Fruit fly (Drosophila melanogaster): ENCODE results near the gene mRpL2.

mRpL2 gene

DNA sequence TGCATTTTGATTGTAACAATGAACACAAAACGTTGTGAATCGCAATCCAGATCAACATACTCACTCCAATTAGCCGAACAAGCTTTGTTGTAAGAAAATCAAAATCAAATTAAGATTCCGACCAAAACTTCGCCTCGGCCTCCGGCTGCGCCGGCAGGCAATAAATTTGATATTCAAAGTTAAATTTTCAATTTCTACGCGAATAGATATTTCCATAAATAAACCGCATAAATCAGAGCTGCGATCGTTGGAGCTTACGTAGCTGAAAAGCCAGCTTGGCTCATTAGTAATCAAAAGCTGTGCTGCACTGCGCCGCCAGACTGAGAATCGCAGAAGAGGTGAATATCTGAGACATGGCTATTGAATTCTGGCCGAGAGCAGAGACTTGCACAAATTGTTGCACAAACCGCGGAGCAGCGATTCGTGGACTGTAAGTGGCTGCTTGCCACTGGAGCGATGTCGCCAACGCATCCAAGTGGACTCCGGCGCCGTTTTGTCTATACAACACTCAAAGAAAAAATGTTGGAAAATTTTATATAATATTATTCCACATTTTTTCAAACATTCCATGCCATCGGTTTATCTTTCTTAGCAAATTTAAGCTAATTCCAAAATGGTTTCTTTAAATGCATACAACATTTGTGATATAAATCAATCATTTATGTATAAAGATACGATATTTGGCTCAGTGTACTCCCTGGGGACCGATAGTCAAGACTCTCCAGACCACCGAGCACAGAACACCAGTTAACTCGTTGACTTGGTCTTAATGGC lies 28.0 kb downstream of the mRpL2 start (continued):
- TF ChIP-seq Blimp-1 (GFP tag; optimal IDR thresholded peaks at IDR 0.05) (no peak), CG34406 (GFP tag; optimal IDR thresholded peaks at IDR 0.05) (peak; percentile 16), net (GFP tag; optimal IDR thresholded peaks at IDR 0.05) (peak; percentile 60), CG3919 (GFP tag; optimal IDR thresholded peaks at IDR 0.05) (peak; percentile 82), spab (GFP tag; optimal IDR thresholded peaks at IDR 0.05) (peak; percentile 76), Sox15 (GFP tag; optimal IDR thresholded peaks at IDR 0.05) (no peak), achi (GFP tag; optimal IDR thresholded peaks at IDR 0.05) (peak; percentile 73), Sox14 (GFP tag; optimal IDR thresholded peaks at IDR 0.05) (peak; percentile 56), CG11762 (GFP tag; optimal IDR thresholded peaks at IDR 0.05; ENCODE audit: insufficient read depth) (peak; percentile 41), fd59A (GFP tag; optimal IDR thresholded peaks at IDR 0.05) (peak; percentile 69), CG11902 (GFP tag; optimal IDR thresholded peaks at IDR 0.05) (no peak), Ets96B (tag; optimal IDR thresholded peaks at IDR 0.05) (peak; percentile 88), CG4318 (GFP tag; optimal IDR thresholded peaks at IDR 0.05) (peak; percentile 60), CG6854 (GFP tag; optimal IDR thresholded peaks at IDR 0.05) (no peak), acj6 (GFP tag; optimal IDR thresholded peaks at IDR 0.05) (peak; percentile 60), CG7368 (GFP tag; optimal IDR thresholded peaks at IDR 0.05) (peak; percentile 27), CG1621 (tag; optimal IDR thresholded peaks at IDR 0.05) (peak; percentile 60), pdm3 (GFP tag; optimal IDR thresholded peaks at IDR 0.05) (peak; percentile 57), Hr4 (GFP tag; optimal IDR thresholded peaks at IDR 0.05) (peak; percentile 70), lz (GFP tag; optimal IDR thresholded peaks at IDR 0.05) (no peak), ss (GFP tag; optimal IDR thresholded peaks at IDR 0.05) (peak; percentile 62 to 73), CG9139 (GFP tag; optimal IDR thresholded peaks at IDR 0.05) (peak; percentile 62), Sox102F (GFP tag; optimal IDR thresholded peaks at IDR 0.05) (no peak), CG8632 (GFP tag; optimal IDR thresholded peaks at IDR 0.05) (peak; percentile 37)

- TF ChIP-seq fd59A (GFP tag; optimal IDR thresholded peaks at IDR 0.05) (no peak), Ets21C (GFP tag; optimal IDR thresholded peaks at IDR 0.05) (no peak), fkh (GFP tag; optimal IDR thresholded peaks at IDR 0.05) (peak; percentile 27), Eip75B (GFP tag; optimal IDR thresholded peaks at IDR 0.05) (peak; percentile 36), lz (GFP tag; optimal IDR thresholded peaks at IDR 0.05) (no peak), CG11294 (GFP tag; IDR thresholded peaks at IDR 0.05) (no peak), CG10631 (GFP tag; optimal IDR thresholded peaks at IDR 0.05) (no peak), Eip78C (GFP tag) (peak; percentile 40), achi (GFP tag; optimal IDR thresholded peaks at IDR 0.05) (peak; percentile 6), Blimp-1 (GFP tag; optimal IDR thresholded peaks at IDR 0.05) (peak; percentile 99), Smox (GFP tag; optimal IDR thresholded peaks at IDR 0.05) (no peak), CG6792 (GFP tag; optimal IDR thresholded peaks at IDR 0.05) (no peak), CG6276 (GFP tag; optimal IDR thresholded peaks at IDR 0.05) (peak; percentile 29), svp (GFP tag) (peak; percentile 54), Met (GFP tag; optimal IDR thresholded peaks at IDR 0.05) (peak; percentile 1)
Observed at dm6 chr3L:11150735-11151287, 30.2 kb downstream of the mRpL2 start, which contains the start of gene CG6216. Gene CG6216, minus strand, starts transcription at chr3L:11150785.

DNA sequence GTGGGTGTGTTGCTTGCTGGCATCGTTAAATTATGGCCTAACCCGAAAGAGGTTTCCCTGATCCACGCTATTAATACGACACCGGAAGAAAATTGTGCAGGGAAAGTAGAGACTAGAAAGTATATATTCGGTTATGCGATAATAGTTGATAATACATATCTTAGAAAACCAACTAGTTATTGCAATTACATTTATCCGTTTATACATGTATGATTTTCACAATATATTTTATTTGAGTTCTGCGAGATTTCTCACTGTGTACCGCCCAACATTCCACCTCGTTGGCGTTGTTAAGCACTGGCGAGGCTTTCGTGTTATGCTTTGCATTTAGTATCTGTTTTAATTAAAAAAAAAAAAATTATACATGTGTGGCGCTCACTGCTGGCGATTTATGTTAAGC lies 34.7 kb downstream of the mRpL2 start:
- TF ChIP-seq achi (GFP tag; optimal IDR thresholded peaks at IDR 0.05) (peak; percentile 59), Gug (GFP tag; IDR thresholded peaks at IDR 0.05) (peak; percentile 69; the same call in 1 of the 2 replicates), Hr4 (GFP tag; optimal IDR thresholded peaks at IDR 0.05) (peak; percentile 71), CG6808 (GFP tag; optimal IDR thresholded peaks at IDR 0.05) (peak; percentile 14), CG15336 (GFP tag; IDR thresholded peaks at IDR 0.05) (peak; percentile 85), CG8119 (GFP tag; IDR thresholded peaks at IDR 0.05) (peak; percentile 82; the same call in 2 of the 3 replicates), CG11902 (GFP tag; optimal IDR thresholded peaks at IDR 0.05) (no peak), CG10631 (GFP tag; optimal IDR thresholded peaks at IDR 0.05) (peak; percentile 53), topi (GFP tag; optimal IDR thresholded peaks at IDR 0.05) (peak; percentile 16), CG34406 (GFP tag; optimal IDR thresholded peaks at IDR 0.05) (peak; percentile 6), Met (GFP tag; optimal IDR thresholded peaks at IDR 0.05) (peak; percentile 43), Hr39 (GFP tag; optimal IDR thresholded peaks at IDR 0.05) (peak; percentile 37), Blimp-1 (GFP tag; optimal IDR thresholded peaks at IDR 0.05) (no peak), acj6 (GFP tag; optimal IDR thresholded peaks at IDR 0.05) (peak; percentile 54), esn (GFP tag; optimal IDR thresholded peaks at IDR 0.05) (peak; percentile 32), Sox102F (GFP tag; optimal IDR thresholded peaks at IDR 0.05) (no peak), Eip93F (GFP tag; optimal IDR thresholded peaks at IDR 0.05) (no peak), pdm3 (GFP tag; optimal IDR thresholded peaks at IDR 0.05) (peak; percentile 62), CG1621 (tag; optimal IDR thresholded peaks at IDR 0.05) (no peak), CG31627 (GFP tag; optimal IDR thresholded peaks at IDR 0.05) (peak; percentile 38), salr (GFP tag; optimal IDR thresholded peaks at IDR 0.05) (peak in 1 of 2 experiments; percentile 35)

Data from whole organism, prepupa.